Worm (Caenorhabditis elegans): ENCODE measurements around the gene pkd-2.

Gene pkd-2

ce11 chrIV:15274063-15274462 lies 39.3 kb upstream of the pkd-2 start:
- TF ChIP-seq ahr-1 (tag; optimal IDR thresholded peaks at IDR 0.05) (no peak), unc-55 (GFP tag; optimal IDR thresholded peaks at IDR 0.05) (no peak), ceh-9 (tag; optimal IDR thresholded peaks at IDR 0.05) (no peak), ceh-18 (tag; optimal IDR thresholded peaks at IDR 0.05) (peak; percentile 54), nhr-232 (tag; optimal IDR thresholded peaks at IDR 0.05) (no peak), ceh-34 (tag; optimal IDR thresholded peaks at IDR 0.05) (no peak)

DNA sequence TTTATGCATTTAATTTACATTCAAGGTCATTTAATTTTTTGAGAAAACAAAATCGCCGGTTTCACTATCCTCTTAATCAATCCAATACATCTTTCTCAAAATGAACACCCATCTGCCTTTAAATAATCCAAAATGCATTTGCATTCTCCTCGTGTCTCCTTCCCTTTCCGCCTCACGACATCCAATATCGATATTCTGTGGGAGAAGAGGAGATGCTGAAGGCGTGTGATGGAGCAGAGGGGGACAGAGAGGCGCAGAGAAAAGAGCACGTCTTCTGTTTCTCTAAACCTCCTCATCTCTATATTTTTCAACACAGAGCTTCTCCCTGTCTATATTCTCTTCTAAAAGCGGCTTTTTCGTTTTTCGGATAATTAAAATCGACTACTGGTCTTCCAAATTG lies 24.8 kb upstream of the pkd-2 start, which contains the start of gene Y73F8A.5:
Y73F8A.5 (plus strand) TSS at position 321 of the 400 bp plus-strand sequence.
- TF ChIP-seq ceh-19 (GFP tag; optimal IDR thresholded peaks at IDR 0.05) = peak; percentile 7
- TF ChIP-seq rnt-1 (tag; optimal IDR thresholded peaks at IDR 0.05) = no peak
- peak; percentile 27 for TF ChIP-seq ceh-14 (tag; optimal IDR thresholded peaks at IDR 0.05)
- no peak for TF ChIP-seq F13H6.1 (tag; optimal IDR thresholded peaks at IDR 0.05)
- TF ChIP-seq ceh-30 (tag; optimal IDR thresholded peaks at IDR 0.05) = no peak
- peak; percentile 15 for TF ChIP-seq hlh-30 (tag; optimal IDR thresholded peaks at IDR 0.05; ENCODE audit: insufficient read depth)
- TF ChIP-seq unc-42 (tag; optimal IDR thresholded peaks at IDR 0.05) = peak; percentile 81
- no peak for TF ChIP-seq pax-1 (tag; optimal IDR thresholded peaks at IDR 0.05)
- TF ChIP-seq ceh-31 (tag; optimal IDR thresholded peaks at IDR 0.05) = peak; percentile 72
- peak; percentile 27 for TF ChIP-seq nfya-1 (tag; optimal IDR thresholded peaks at IDR 0.05)
- TF ChIP-seq ceh-18 (tag; optimal IDR thresholded peaks at IDR 0.05) = no peak

- TF ChIP-seq hlh-13 (GFP tag; optimal IDR thresholded peaks at IDR 0.05) (no peak), dmd-4 (tag; optimal IDR thresholded peaks at IDR 0.05; ENCODE audit: borderline replicate concordance) (no peak), ets-4 (tag; optimal IDR thresholded peaks at IDR 0.05) (no peak), che-1 (tag; optimal IDR thresholded peaks at IDR 0.05) (no peak), ceh-48 (tag; optimal IDR thresholded peaks at IDR 0.05) (no peak), pax-1 (tag; optimal IDR thresholded peaks at IDR 0.05) (no peak), elt-2 (tag; optimal IDR thresholded peaks at IDR 0.05) (no peak), sdc-2 (tag; optimal IDR thresholded peaks at IDR 0.05) (no peak), ceh-34 (tag; optimal IDR thresholded peaks at IDR 0.05) (no peak), C38D4.7 (GFP tag; optimal IDR thresholded peaks at IDR 0.05) (no peak), pqm-1 (tag; optimal IDR thresholded peaks at IDR 0.05) (no peak), nhr-11 (tag; optimal IDR thresholded peaks at IDR 0.05) (no peak), tbx-2 (tag; optimal IDR thresholded peaks at IDR 0.05) (no peak), odd-2 (tag; optimal IDR thresholded peaks at IDR 0.05) (no peak), tbx-7 (tag; optimal IDR thresholded peaks at IDR 0.05) (no peak), npax-4 (tag; optimal IDR thresholded peaks at IDR 0.05) (no peak), unc-42 (tag; optimal IDR thresholded peaks at IDR 0.05) (no peak)
Measured at ce11 chrIV:15252157-15252556, 17.4 kb upstream of the pkd-2 start, which contains the start of gene srj-42. TSS of gene srj-42 (minus strand) at chrIV:15252257.

DNA sequence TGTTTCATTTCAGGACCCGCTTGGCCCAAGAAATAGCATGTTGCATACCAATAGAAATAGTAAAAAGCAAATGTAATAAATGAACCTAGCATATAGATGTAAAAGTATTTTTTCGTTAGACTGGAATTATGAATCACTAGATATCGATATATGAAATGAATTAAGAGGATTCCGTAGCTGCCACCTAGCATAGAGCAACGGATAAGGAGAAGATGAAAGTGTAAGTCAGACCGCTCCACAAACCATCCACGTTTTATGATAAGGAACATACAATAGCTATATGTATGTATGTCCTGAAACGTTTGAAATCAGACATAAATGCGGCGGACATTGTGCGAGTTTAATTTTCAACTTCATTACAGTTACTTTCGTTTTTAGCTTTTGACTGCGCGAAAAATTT lies 16.3 kb upstream of the pkd-2 start:
- no peak for TF ChIP-seq K02D7.2 (tag; optimal IDR thresholded peaks at IDR 0.05)
- TF ChIP-seq zip-5 (tag; optimal IDR thresholded peaks at IDR 0.05) = no peak
- no peak for TF ChIP-seq pax-1 (tag; optimal IDR thresholded peaks at IDR 0.05)

DNA sequence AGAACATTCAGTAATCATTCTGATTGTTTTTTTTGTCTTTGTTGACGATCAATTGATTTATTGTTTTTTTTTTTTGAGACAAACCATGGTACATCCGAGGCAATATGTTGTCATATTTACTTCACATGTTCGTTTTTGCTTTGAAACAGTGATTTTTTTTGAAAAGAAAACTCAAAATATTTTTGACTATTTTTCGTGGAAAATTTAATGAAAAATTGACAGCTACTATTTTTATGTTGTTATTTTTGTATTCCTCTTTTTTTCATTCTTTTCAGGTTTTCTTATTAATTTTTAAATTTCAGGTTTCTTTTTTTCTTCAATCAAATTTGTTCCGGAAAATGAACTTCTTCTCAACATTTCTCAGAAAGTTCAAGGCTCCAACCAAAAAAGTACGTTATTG lies 10.9 kb upstream of the pkd-2 start, which contains the start of gene Y73F8A.36:
Y73F8A.36 (plus strand) TSS at position 301 of the 400 bp plus-strand sequence.
- TF ChIP-seq unc-3 (GFP tag; conservative IDR thresholded peaks at IDR 0.05) (no peak), unc-3 (tag; optimal IDR thresholded peaks at IDR 0.05) (no peak), pros-1 (tag; optimal IDR thresholded peaks at IDR 0.05) (no peak), lim-6 (tag; optimal IDR thresholded peaks at IDR 0.05) (no peak), hlh-8 (tag; optimal IDR thresholded peaks at IDR 0.05) (no peak), sox-4 (tag; optimal IDR thresholded peaks at IDR 0.05) (no peak), che-1 (tag; optimal IDR thresholded peaks at IDR 0.05) (no peak), C38D4.7 (GFP tag; optimal IDR thresholded peaks at IDR 0.05) (no peak), syd-9 (tag; optimal IDR thresholded peaks at IDR 0.05) (no peak), elt-2 (tag; optimal IDR thresholded peaks at IDR 0.05) (no peak), hlh-15 (tag; optimal IDR thresholded peaks at IDR 0.05) (no peak), mec-3 (tag; optimal IDR thresholded peaks at IDR 0.05; ENCODE audit: borderline replicate concordance) (no peak), ahr-1 (tag; optimal IDR thresholded peaks at IDR 0.05) (no peak), tbx-7 (tag; optimal IDR thresholded peaks at IDR 0.05) (no peak), pqm-1 (tag; optimal IDR thresholded peaks at IDR 0.05) (no peak), pha-2 (tag; optimal IDR thresholded peaks at IDR 0.05) (no peak), npax-4 (tag; optimal IDR thresholded peaks at IDR 0.05) (no peak)

All from whole organism, late embryonic.